Fruit fly (Drosophila melanogaster) whole organism, pupa: Measurements from ENCODE around the gene hng2.

Experiments
- CG12605 ChIP-seq: fragments of 200-800 bp; sonication (Bioruptor generic); IDR thresholded peaks from 2 replicates; pipeline ENCODE4 v1.3.6; 2022; ENCODE audit warnings: missing biosample characterization, missing genetic modification characterization
- CG13204 ChIP-seq: fragments of 200-800 bp; sonication (Bioruptor generic); optimal IDR thresholded peaks from 2 replicates; lab custom pipeline; 2018; ENCODE audit warnings: missing biosample characterization, mild to moderate bottlenecking, missing genetic modification characterization, moderate library complexity
- CG14655 ChIP-seq: fragments of 200-800 bp; sonication (Bioruptor generic); optimal IDR thresholded peaks from 3 replicates; lab custom pipeline; 2017; ENCODE audit warnings: mild to moderate bottlenecking, missing biosample characterization, missing genetic modification reagents, missing genetic modification characterization
- CG15710 ChIP-seq: fragments of 200-800 bp; sonication (Bioruptor generic); optimal IDR thresholded peaks from 2 replicates; lab custom pipeline; 2018; ENCODE audit warnings: missing biosample characterization, mild to moderate bottlenecking, missing genetic modification characterization, moderate library complexity
- CG17806 ChIP-seq: fragments of 200-800 bp; sonication (Bioruptor generic); optimal IDR thresholded peaks from 2 replicates; lab custom pipeline; 2018; ENCODE audit warnings: missing biosample characterization, mild to moderate bottlenecking, missing genetic modification characterization, moderate library complexity
- CG32121 ChIP-seq: fragments of 200-800 bp; sonication (Bioruptor generic); IDR thresholded peaks from 2 replicates; pipeline ENCODE4 v1.3.6; 2022; ENCODE audit warnings: missing biosample characterization, missing genetic modification characterization
- CG4496 ChIP-seq: fragments of 200-800 bp; sonication (Bioruptor generic); IDR thresholded peaks from 3 replicates; pipeline ENCODE4 v1.3.6; 2022; ENCODE audit warnings: missing biosample characterization, missing genetic modification characterization
- CG9948 ChIP-seq: fragments of 200-800 bp; sonication (Bioruptor generic); optimal IDR thresholded peaks from 2 replicates; lab custom pipeline; 2018; ENCODE audit warnings: missing biosample characterization, mild to moderate bottlenecking, missing genetic modification characterization, moderate library complexity
- D1 ChIP-seq: fragments of 200-800 bp; sonication (Bioruptor generic); optimal IDR thresholded peaks from 2 replicates; lab custom pipeline; 2018; ENCODE audit warnings: missing biosample characterization, mild to moderate bottlenecking, missing genetic modification characterization, moderate library complexity
- EcR ChIP-seq: fragments of 200-800 bp; sonication (Bioruptor generic); optimal IDR thresholded peaks from 3 replicates; lab custom pipeline; 2019; ENCODE audit warnings: missing biosample characterization, missing genetic modification characterization, mild to moderate bottlenecking, moderate library complexity, missing genetic modification reagents
- Ets98B ChIP-seq: fragments of 200-800 bp; sonication (Bioruptor generic); IDR thresholded peaks from 2 replicates; pipeline ENCODE4 v1.3.6; 2022; ENCODE audit warnings: missing biosample characterization, missing genetic modification characterization
- Pif1A ChIP-seq: fragments of 200-800 bp; sonication (Bioruptor generic); optimal IDR thresholded peaks from 3 replicates; lab custom pipeline; 2016; ENCODE audit warnings: missing biosample characterization, missing genetic modification characterization
- fd96Ca ChIP-seq: fragments of 200-800 bp; sonication (Bioruptor generic); IDR thresholded peaks from 3 replicates; pipeline ENCODE4 v1.3.6; 2022; ENCODE audit warnings: missing biosample characterization, missing genetic modification characterization

- TF ChIP-seq Ets98B: no peak
- TF ChIP-seq CG12605 (GFP tag; lab: Robert Waterston, UW): no peak
- TF ChIP-seq CG32121 (GFP tag; lab: Robert Waterston, UW): no peak
- no peak for TF ChIP-seq CG13204 (GFP tag; lab: Kevin White, UChicago)
- TF ChIP-seq D1 (tag; lab: Kevin White, UChicago): no peak
- no peak for TF ChIP-seq Pif1A
- no peak for TF ChIP-seq CG4496 (GFP tag; lab: Robert Waterston, UW)
- TF ChIP-seq CG9948 (tag; lab: Kevin White, UChicago): no peak
- no peak for TF ChIP-seq fd96Ca (GFP tag; lab: Robert Waterston, UW)
- peak; percentile 51 for TF ChIP-seq EcR (GFP tag; lab: Kevin White, UChicago)
- TF ChIP-seq CG17806: no peak
- no peak for TF ChIP-seq CG14655 (GFP tag; lab: Kevin White, UChicago)
- no peak for TF ChIP-seq CG15710 (tag; lab: Kevin White, UChicago)
These were observed 15.5 kb downstream of the hng2 start, which contains the start of gene CG8369 for dm6 chr3R:8821623-8822022.
